Fruit fly (Drosophila melanogaster) whole organism, embryonic: Measurements from ENCODE around the gene Sfxn2.

ENCODE experiments used
- CG10959 ChIP-seq: fragments of 200-800 bp; sonication (Bioruptor generic); IDR thresholded peaks from 2 replicates; pipeline ENCODE4 v1.3.6; 2022; ENCODE audit warnings: missing biosample characterization, missing genetic modification characterization
- CG11504 ChIP-seq: fragments of 200-800 bp; sonication (Bioruptor generic); optimal IDR thresholded peaks from 3 replicates; lab custom pipeline; 2019; ENCODE audit warnings: missing biosample characterization, mild to moderate bottlenecking, missing genetic modification characterization, moderate library complexity
- CG11723 ChIP-seq: fragments of 200-800 bp; sonication (Bioruptor generic); optimal IDR thresholded peaks from 2 replicates; lab custom pipeline; 2017; ENCODE audit warnings: missing biosample characterization, mild to moderate bottlenecking, missing genetic modification characterization
- CG12071 ChIP-seq: fragments of 200-800 bp; sonication (Bioruptor generic); optimal IDR thresholded peaks from 3 replicates; lab custom pipeline; 2018; ENCODE audit warnings: missing biosample characterization, mild to moderate bottlenecking, missing genetic modification characterization
- CG14860 ChIP-seq: fragments of 200-800 bp; sonication (Bioruptor generic); IDR thresholded peaks from 3 replicates; pipeline ENCODE4 v1.3.6; 2022; ENCODE audit warnings: missing biosample characterization, missing genetic modification characterization; ENCODE audit not compliant: partially characterized antibody
- CG15269 ChIP-seq: fragments of 200-800 bp; sonication (Bioruptor generic); optimal IDR thresholded peaks from 2 replicates; lab custom pipeline; 2018; ENCODE audit warnings: missing biosample characterization, mild to moderate bottlenecking, missing genetic modification characterization, moderate library complexity
- CG15601 ChIP-seq: fragments of 200-800 bp; sonication (Bioruptor generic); optimal IDR thresholded peaks from 3 replicates; lab custom pipeline; 2019; ENCODE audit warnings: missing biosample characterization, mild to moderate bottlenecking, missing genetic modification characterization, moderate library complexity
- CG1603 ChIP-seq: fragments of 200-800 bp; sonication (Bioruptor generic); optimal IDR thresholded peaks from 2 replicates; lab custom pipeline; 2019; ENCODE audit warnings: missing biosample characterization, mild to moderate bottlenecking, missing genetic modification characterization, moderate library complexity
- CG17359 ChIP-seq: fragments of 200-800 bp; sonication (Bioruptor generic); optimal IDR thresholded peaks from 3 replicates; lab custom pipeline; 2018; ENCODE audit warnings: missing biosample characterization, mild to moderate bottlenecking, missing genetic modification characterization, moderate library complexity
- CG1832 ChIP-seq: fragments of 200-800 bp; sonication (Bioruptor generic); optimal IDR thresholded peaks from 2 replicates; lab custom pipeline; 2017; ENCODE audit warnings: missing biosample characterization, mild to moderate bottlenecking, missing genetic modification characterization, inconsistent platforms
- CG18619 ChIP-seq: fragments of 200-800 bp; sonication (Bioruptor generic); optimal IDR thresholded peaks from 3 replicates; lab custom pipeline; 2017; ENCODE audit warnings: missing biosample characterization, mild to moderate bottlenecking, missing genetic modification characterization
- CG2120 ChIP-seq: fragments of 200-800 bp; sonication (Bioruptor generic); optimal IDR thresholded peaks from 3 replicates; lab custom pipeline; 2016; ENCODE audit warnings: missing biosample characterization, missing genetic modification characterization
- CG31365 ChIP-seq: fragments of 200-800 bp; sonication (Bioruptor generic); optimal IDR thresholded peaks from 2 replicates; lab custom pipeline; 2018; ENCODE audit warnings: missing biosample characterization, mild to moderate bottlenecking, missing genetic modification characterization
- CG32767 ChIP-seq: fragments of 200-800 bp; sonication (Bioruptor generic); IDR thresholded peaks from 2 replicates; pipeline ENCODE4 v1.3.6; 2022; ENCODE audit warnings: missing biosample characterization, missing genetic modification characterization
- CG33557 ChIP-seq: fragments of 200-800 bp; sonication (Bioruptor generic); optimal IDR thresholded peaks from 2 replicates; lab custom pipeline; 2019; ENCODE audit warnings: missing biosample characterization, mild to moderate bottlenecking, missing genetic modification characterization, moderate library complexity
- CG3995 ChIP-seq: fragments of 200-800 bp; sonication (Bioruptor generic); optimal IDR thresholded peaks from 3 replicates; lab custom pipeline; 2016; ENCODE audit warnings: missing biosample characterization, missing genetic modification characterization
- CG42726 ChIP-seq: fragments of 200-800 bp; sonication (Bioruptor generic); IDR thresholded peaks from 2 replicates; pipeline ENCODE4 v1.3.6; 2022; ENCODE audit warnings: missing biosample characterization, missing genetic modification characterization; ENCODE audit not compliant: partially characterized antibody
- CG4328 ChIP-seq: fragments of 200-800 bp; sonication (Bioruptor generic); optimal IDR thresholded peaks from 3 replicates; lab custom pipeline; 2017; ENCODE audit warnings: missing biosample characterization, missing genetic modification reagents, missing genetic modification characterization
- CG5245 ChIP-seq: fragments of 200-800 bp; sonication (Bioruptor generic); optimal IDR thresholded peaks from 3 replicates; lab custom pipeline; 2016; ENCODE audit warnings: missing biosample characterization, missing genetic modification characterization
- CG9215 ChIP-seq: fragments of 200-800 bp; sonication (Bioruptor generic); IDR thresholded peaks from 2 replicates; pipeline ENCODE4 v1.3.6; 2022; ENCODE audit warnings: missing biosample characterization, missing genetic modification characterization
- CG9609 ChIP-seq: fragments of 200-800 bp; sonication (Bioruptor generic); optimal IDR thresholded peaks from 3 replicates; lab custom pipeline; 2016; ENCODE audit warnings: missing biosample characterization, missing genetic modification characterization
- CG9817 ChIP-seq: fragments of 200-800 bp; sonication (Bioruptor generic); optimal IDR thresholded peaks from 2 replicates; lab custom pipeline; 2018; ENCODE audit warnings: missing biosample characterization, mild to moderate bottlenecking, missing genetic modification characterization, moderate library complexity
- CoRest ChIP-seq: fragments of 200-800 bp; sonication (Bioruptor generic); optimal IDR thresholded peaks from 3 replicates; lab custom pipeline; 2018; ENCODE audit warnings: missing biosample characterization, mild to moderate bottlenecking, missing genetic modification characterization, moderate library complexity
- Deaf1 ChIP-seq: fragments of 200-800 bp; optimal IDR thresholded peaks from 3 replicates; lab custom pipeline; 2019; ENCODE audit warnings: missing biosample characterization, mild to moderate bottlenecking, missing genetic modification characterization, moderate library complexity
- Dfd ChIP-seq, 2 experiments: fragments of >200 bp; optimal IDR thresholded peaks; 2 replicates each; lab custom pipeline; 2017; ENCODE audit warnings: missing biosample characterization in 2 of 2, missing genetic modification characterization in 2 of 2
- Dll ChIP-seq: fragments of 200-800 bp; sonication (Bioruptor generic); IDR thresholded peaks from 4 replicates; pipeline ENCODE4 v1.3.6; 2022; ENCODE audit warnings: missing biosample characterization, missing genetic modification characterization; ENCODE audit not compliant: partially characterized antibody
- E2f1 ChIP-seq: fragments of 200-800 bp; sonication (Bioruptor generic); IDR thresholded peaks from 2 replicates; pipeline ENCODE4 v1.3.6; 2022; ENCODE audit warnings: missing biosample characterization, missing genetic modification characterization
- Elba2 ChIP-seq: fragments of 200-800 bp; sonication (Bioruptor generic); optimal IDR thresholded peaks from 3 replicates; lab custom pipeline; 2016; ENCODE audit warnings: missing biosample characterization, missing genetic modification characterization
- Fer2 ChIP-seq: fragments of 200-800 bp; sonication (Bioruptor generic); optimal IDR thresholded peaks from 2 replicates; lab custom pipeline; 2018; ENCODE audit warnings: missing biosample characterization, mild to moderate bottlenecking, missing genetic modification characterization, moderate library complexity
- HLH3B ChIP-seq: fragments of 200-800 bp; sonication (Bioruptor generic); IDR thresholded peaks from 2 replicates; pipeline ENCODE4 v1.3.6; 2022; ENCODE audit warnings: missing biosample characterization, missing genetic modification characterization
- HLHmδ ChIP-seq: fragments of 200-800 bp; sonication (Bioruptor generic); optimal IDR thresholded peaks from 2 replicates; lab custom pipeline; 2018; ENCODE audit warnings: missing biosample characterization, mild to moderate bottlenecking, missing genetic modification characterization, moderate library complexity
- HmgD ChIP-seq: fragments of 200-800 bp; sonication (Bioruptor generic); optimal IDR thresholded peaks from 3 replicates; lab custom pipeline; 2016; ENCODE audit warnings: missing biosample characterization, missing genetic modification characterization
- Hr3 ChIP-seq: fragments of 200-800 bp; sonication (Bioruptor generic); optimal IDR thresholded peaks from 3 replicates; lab custom pipeline; 2016; ENCODE audit warnings: missing biosample characterization, missing genetic modification characterization
- Hr39 ChIP-seq: fragments of >200 bp; optimal IDR thresholded peaks from 2 replicates; lab custom pipeline; 2017
- Myb ChIP-seq: fragments of 200-800 bp; sonication (Bioruptor generic); optimal IDR thresholded peaks from 2 replicates; lab custom pipeline; 2016; ENCODE audit warnings: missing biosample characterization, missing genetic modification characterization
- NC2β ChIP-seq: fragments of 200-800 bp; sonication (Bioruptor generic); optimal IDR thresholded peaks from 2 replicates; lab custom pipeline; 2016; ENCODE audit warnings: missing biosample characterization, missing genetic modification characterization
- Vsx1 ChIP-seq: fragments of 200-800 bp; sonication (Bioruptor generic); optimal IDR thresholded peaks from 2 replicates; lab custom pipeline; 2017; ENCODE audit warnings: missing biosample characterization, mild to moderate bottlenecking, missing genetic modification characterization, missing genetic modification reagents
- ara ChIP-seq: fragments of 200-800 bp; sonication (Bioruptor generic); IDR thresholded peaks from 2 replicates; pipeline ENCODE4 v1.3.6; 2022; ENCODE audit warnings: missing biosample characterization, missing genetic modification characterization
- az2 ChIP-seq: fragments of 200-800 bp; sonication (Bioruptor generic); optimal IDR thresholded peaks from 3 replicates; lab custom pipeline; 2016; ENCODE audit warnings: missing biosample characterization, missing genetic modification characterization
- caup ChIP-seq: fragments of 200-800 bp; sonication (Bioruptor generic); optimal IDR thresholded peaks from 3 replicates; lab custom pipeline; 2017; ENCODE audit warnings: missing biosample characterization, mild to moderate bottlenecking, missing genetic modification characterization, moderate library complexity; ENCODE audit not compliant: severe bottlenecking
- dmrt11E ChIP-seq: fragments of 200-800 bp; sonication (Bioruptor generic); optimal IDR thresholded peaks from 3 replicates; lab custom pipeline; 2018; ENCODE audit warnings: missing biosample characterization, mild to moderate bottlenecking, missing genetic modification characterization, moderate library complexity
- ems ChIP-seq: fragments of 200-800 bp; sonication (Bioruptor generic); optimal IDR thresholded peaks from 3 replicates; lab custom pipeline; 2016; ENCODE audit warnings: missing biosample characterization, missing genetic modification characterization
- exex ChIP-seq: fragments of 200-800 bp; sonication (Bioruptor generic); optimal IDR thresholded peaks from 4 replicates; lab custom pipeline; 2018; ENCODE audit warnings: missing biosample characterization, mild to moderate bottlenecking, missing genetic modification characterization, moderate library complexity
- fd3F ChIP-seq: fragments of 200-800 bp; sonication (Bioruptor generic); optimal IDR thresholded peaks from 2 replicates; lab custom pipeline; 2018; ENCODE audit warnings: missing biosample characterization, mild to moderate bottlenecking, missing genetic modification characterization, moderate library complexity
- grn ChIP-seq: fragments of 200-800 bp; sonication (Bioruptor generic); optimal IDR thresholded peaks from 3 replicates; lab custom pipeline; 2017; ENCODE audit warnings: missing biosample characterization, missing genetic modification characterization
- ham ChIP-seq: fragments of 200-800 bp; sonication (Bioruptor generic); IDR thresholded peaks from 2 replicates; pipeline ENCODE4 v1.3.6; 2022; ENCODE audit warnings: missing biosample characterization, missing genetic modification characterization
- lilli ChIP-seq: fragments of 200-800 bp; sonication (Bioruptor generic); optimal IDR thresholded peaks from 3 replicates; lab custom pipeline; 2016; ENCODE audit warnings: missing biosample characterization, missing genetic modification characterization
- mld ChIP-seq: fragments of 200-800 bp; sonication (Bioruptor generic); IDR thresholded peaks from 3 replicates; pipeline ENCODE4 v1.3.6; 2022; ENCODE audit warnings: missing biosample characterization, missing genetic modification characterization; ENCODE audit not compliant: partially characterized antibody
- nerfin-2 ChIP-seq: fragments of 200-800 bp; sonication (Bioruptor generic); IDR thresholded peaks from 2 replicates; pipeline ENCODE4 v1.3.6; 2022; ENCODE audit warnings: missing biosample characterization, missing genetic modification characterization; ENCODE audit not compliant: partially characterized antibody
- sr ChIP-seq: fragments of 200-800 bp; sonication (Bioruptor generic); IDR thresholded peaks from 3 replicates; pipeline ENCODE4 v1.3.6; 2022; ENCODE audit warnings: missing biosample characterization, missing genetic modification characterization
- tup ChIP-seq: fragments of 200-800 bp; sonication (Bioruptor generic); optimal IDR thresholded peaks from 2 replicates; lab custom pipeline; 2016; ENCODE audit warnings: missing biosample characterization, mild to moderate bottlenecking, missing genetic modification characterization, moderate library complexity

The Sfxn2 gene

dm6 chr3L:19056857-19057324 is 6.1 kb upstream of the Sfxn2 start (continued):
- TF ChIP-seq CG11723 (GFP tag; lab: Kevin White, UChicago): no peak
- no peak for TF ChIP-seq Myb (GFP tag; lab: Kevin White, UChicago)
- no peak for TF ChIP-seq mld
- TF ChIP-seq caup (GFP tag; lab: Kevin White, UChicago): no peak
- TF ChIP-seq CG17359: peak; percentile 13
- no peak for TF ChIP-seq Vsx1 (GFP tag; lab: Kevin White, UChicago)
- TF ChIP-seq Dll (GFP tag; lab: Robert Waterston, UW): no peak
- TF ChIP-seq CG9609 (GFP tag; lab: Kevin White, UChicago): no peak
- TF ChIP-seq CG33557 (GFP tag; lab: Kevin White, UChicago): peak; percentile 22
- no peak for TF ChIP-seq ham (GFP tag; lab: Robert Waterston, UW)
- TF ChIP-seq CG9817: no peak
- peak; percentile 70 for TF ChIP-seq dmrt11E (tag; lab: Kevin White, UChicago)
- no peak for TF ChIP-seq nerfin-2
- no peak for TF ChIP-seq CG5245 (GFP tag; lab: Kevin White, UChicago)
- TF ChIP-seq CG1603 (tag; lab: Kevin White, UChicago): no peak
- no peak for TF ChIP-seq Fer2 (tag; lab: Kevin White, UChicago)
- TF ChIP-seq grn (GFP tag; lab: Kevin White, UChicago): no peak
- TF ChIP-seq CG15601 (tag; lab: Kevin White, UChicago): peak; percentile 33
- no peak for TF ChIP-seq ems
- no peak for TF ChIP-seq exex (tag; lab: Kevin White, UChicago)
- no peak for TF ChIP-seq CG31365 (tag; lab: Kevin White, UChicago)
- TF ChIP-seq CG11504 (tag; lab: Kevin White, UChicago): peak; percentile 88
- 0 out of 2 replicates have a peak, but pooled peaks have one; percentile 8 for TF ChIP-seq HLH3B (GFP tag; lab: Robert Waterston, UW)
- TF ChIP-seq HLHmδ (GFP tag; lab: Kevin White, UChicago): no peak
- TF ChIP-seq fd3F (GFP tag; lab: Kevin White, UChicago): no peak
- TF ChIP-seq CG1832 (GFP tag; lab: Kevin White, UChicago): no peak
- TF ChIP-seq Elba2: no peak
- TF ChIP-seq CG9215: no peak
- TF ChIP-seq CG12071 (GFP tag; lab: Kevin White, UChicago): no peak
- peak; percentile 3 for TF ChIP-seq Hr3
- TF ChIP-seq CG10959 (GFP tag; lab: Robert Waterston, UW): no peak
- TF ChIP-seq NC2β (GFP tag; lab: Kevin White, UChicago): no peak
- TF ChIP-seq lilli (GFP tag; lab: Kevin White, UChicago): no peak
- TF ChIP-seq CoRest: peak; percentile 24
- TF ChIP-seq CG18619 (GFP tag; lab: Kevin White, UChicago): no peak
- TF ChIP-seq CG2120 (GFP tag; lab: Kevin White, UChicago): no peak
- no peak for TF ChIP-seq CG32767
- peak; percentile 34 for TF ChIP-seq az2
- peak; percentile 26 for TF ChIP-seq CG15269 (tag; lab: Kevin White, UChicago)
- TF ChIP-seq HmgD: no peak
- TF ChIP-seq CG3995 (GFP tag; lab: Kevin White, UChicago): no peak
- TF ChIP-seq CG42726 (GFP tag; lab: Robert Waterston, UW): no peak
- TF ChIP-seq ara (GFP tag; lab: Robert Waterston, UW): no peak
- no peak for TF ChIP-seq Dfd (GFP tag; optimal IDR thresholded peaks at IDR 0.05; lab: Kevin White, UChicago)
- no peak for TF ChIP-seq E2f1 (GFP tag; lab: Robert Waterston, UW)
- no peak for TF ChIP-seq Hr39 (lab: Kevin White, UChicago)
- no peak for TF ChIP-seq tup
- TF ChIP-seq Deaf1 (tag; lab: Kevin White, UChicago): peak; percentile 2
- TF ChIP-seq CG4328 (GFP tag; lab: Kevin White, UChicago): no peak
- TF ChIP-seq CG14860 (GFP tag; lab: Robert Waterston, UW): no peak
- peak; percentile 71; the same call in 1 of the 3 replicates for TF ChIP-seq sr (GFP tag; lab: Robert Waterston, UW)
- TF ChIP-seq, all 482 proteins: peak for 78
